Worm (Caenorhabditis elegans) whole organism, late embryonic: ENCODE results near the gene fbxc-26.

Experiments
- F13H6.1 ChIP-seq: sonication (generic microtip); optimal IDR thresholded peaks from 2 replicates; lab custom pipeline; 2016; ENCODE audit warnings: missing genetic modification characterization, missing compliant biosample characterization
- ama-1 ChIP-seq: fragments of 150-350 bp; optimal IDR thresholded peaks from 2 replicates; lab custom pipeline; 2014
- ceh-18 ChIP-seq: sonication (generic microtip); optimal IDR thresholded peaks from 2 replicates; lab custom pipeline; 2016; ENCODE audit warnings: missing genetic modification characterization, missing compliant biosample characterization
- ceh-30 ChIP-seq: fragments of 150-350 bp; optimal IDR thresholded peaks from 2 replicates; lab custom pipeline; 2014; ENCODE audit warnings: missing biosample characterization, missing genetic modification characterization
- ceh-48 ChIP-seq: sonication (generic microtip); optimal IDR thresholded peaks from 2 replicates; lab custom pipeline; 2016; ENCODE audit warnings: missing genetic modification characterization, inconsistent platforms, missing compliant biosample characterization
- fax-1 ChIP-seq: sonication (generic microtip); optimal IDR thresholded peaks from 2 replicates; lab custom pipeline; 2016; ENCODE audit warnings: missing genotype, missing genetic modification characterization, missing compliant biosample characterization
- fkh-10 ChIP-seq: fragments of 150-350 bp; optimal IDR thresholded peaks from 2 replicates; lab custom pipeline; 2014; ENCODE audit warnings: missing biosample characterization, missing genetic modification reagents, missing genetic modification characterization
- madf-2 ChIP-seq: sonication (generic microtip); optimal IDR thresholded peaks from 2 replicates; lab custom pipeline; 2017; ENCODE audit warnings: missing genetic modification characterization, missing compliant biosample characterization
- pha-4 ChIP-seq: fragments of 150-350 bp; optimal IDR thresholded peaks from 2 replicates; lab custom pipeline; 2018; ENCODE audit warnings: missing biosample characterization, missing genetic modification reagents, missing genetic modification characterization
- ref-2 ChIP-seq: sonication (generic microtip); optimal IDR thresholded peaks from 2 replicates; lab custom pipeline; 2016; ENCODE audit warnings: missing genetic modification characterization, missing compliant biosample characterization
- rnt-1 ChIP-seq: sonication (generic microtip); optimal IDR thresholded peaks from 2 replicates; lab custom pipeline; 2016; ENCODE audit warnings: missing genetic modification characterization, missing compliant biosample characterization
- tbx-2 ChIP-seq: sonication (generic microtip); optimal IDR thresholded peaks from 2 replicates; lab custom pipeline; 2016; ENCODE audit warnings: missing genetic modification characterization, missing compliant biosample characterization
- unc-86 ChIP-seq: sonication (generic microtip); optimal IDR thresholded peaks from 2 replicates; lab custom pipeline; 2016; ENCODE audit warnings: missing genetic modification characterization, missing compliant biosample characterization

- no peak for TF ChIP-seq ref-2 (tag; lab: Kevin White, UChicago)
- TF ChIP-seq tbx-2 (tag; lab: Kevin White, UChicago) = no peak
- no peak for TF ChIP-seq ceh-30 (tag; lab: Kevin White, UChicago)
- TF ChIP-seq ceh-18 (tag; lab: Kevin White, UChicago) = no peak
- no peak for TF ChIP-seq pha-4 (tag; lab: Kevin White, UChicago)
- no peak for TF ChIP-seq fkh-10 (GFP tag; lab: Kevin White, UChicago)
- TF ChIP-seq unc-86 (tag; lab: Kevin White, UChicago) = no peak
- no peak for TF ChIP-seq ama-1
- no peak for TF ChIP-seq fax-1
- no peak for TF ChIP-seq ceh-48 (tag; lab: Kevin White, UChicago)
- no peak for TF ChIP-seq F13H6.1 (tag; lab: Kevin White, UChicago)
- no peak for TF ChIP-seq rnt-1 (tag; lab: Kevin White, UChicago)
- no peak for TF ChIP-seq madf-2 (tag; lab: Kevin White, UChicago)
Observed at ce11 chrII:1662881-1663280, 31.5 kb downstream of the fbxc-26 start, which contains the start of gene ZC204.14.
